Fruit fly (Drosophila melanogaster) S2 (cell line): ENCODE results near the gene CG43386.

Experiments
- CG8478 ChIP-seq: fragments of >200 bp; optimal IDR thresholded peaks from 2 replicates; lab custom pipeline; 2018
- CTCF ChIP-seq, 2 experiments: fragments of >200 bp; optimal IDR thresholded peaks; 2 replicates each; lab custom pipeline; 2018

- no peak for TF ChIP-seq CTCF (optimal IDR thresholded peaks at IDR 0.05; lab: Kevin White, UChicago)
- TF ChIP-seq CG8478 (lab: Kevin White, UChicago), result no peak
Measured at dm6 chrX:9989154-9989787, 12.1 kb upstream of the CG43386 start, which contains the start of gene CG32694.
